Worm (Caenorhabditis elegans): ENCODE results near the gene K08B5.2.

The K08B5.2 gene

DNA sequence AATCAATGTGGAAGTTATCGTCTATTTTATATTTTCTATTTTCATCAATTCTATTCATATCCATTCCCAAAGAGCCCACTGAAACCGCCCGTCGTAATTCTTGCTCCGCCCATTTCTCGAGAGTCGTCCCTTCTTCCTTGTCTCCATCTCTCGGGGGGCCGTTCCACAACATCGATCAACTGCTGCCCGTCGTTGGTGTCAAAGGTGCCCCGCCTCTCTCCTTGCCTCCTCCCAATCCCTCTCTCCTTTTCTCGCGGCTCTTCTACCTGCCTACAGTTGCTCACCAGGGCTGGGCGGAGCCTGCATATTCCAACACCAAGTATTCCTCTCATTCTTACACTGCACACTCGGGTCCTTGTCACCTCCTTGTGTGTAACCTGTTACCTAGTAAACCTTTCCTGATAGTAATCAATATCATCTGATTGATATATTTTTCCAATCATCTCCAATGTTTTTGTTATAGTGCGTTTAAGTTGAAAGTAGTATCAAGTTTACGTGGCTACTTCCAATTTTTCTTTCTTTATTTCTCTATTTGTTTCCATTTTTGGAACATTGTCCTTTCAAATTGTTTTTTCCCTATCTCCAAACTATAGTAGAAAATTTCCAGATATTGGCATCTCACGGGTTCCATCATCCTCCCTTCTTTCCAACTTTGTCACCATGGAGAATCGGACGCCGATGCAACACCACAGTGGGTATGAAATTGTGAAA is 17.3 kb downstream of the K08B5.2 start, which contains the start of gene pat-9:
pat-9 (plus strand) TSS at position 661 of the 711 bp plus-strand sequence.
- TF ChIP-seq tbx-2 (tag; optimal IDR thresholded peaks at IDR 0.05) (peak; percentile 37), ceh-2 (tag; optimal IDR thresholded peaks at IDR 0.05) (no peak)

DNA sequence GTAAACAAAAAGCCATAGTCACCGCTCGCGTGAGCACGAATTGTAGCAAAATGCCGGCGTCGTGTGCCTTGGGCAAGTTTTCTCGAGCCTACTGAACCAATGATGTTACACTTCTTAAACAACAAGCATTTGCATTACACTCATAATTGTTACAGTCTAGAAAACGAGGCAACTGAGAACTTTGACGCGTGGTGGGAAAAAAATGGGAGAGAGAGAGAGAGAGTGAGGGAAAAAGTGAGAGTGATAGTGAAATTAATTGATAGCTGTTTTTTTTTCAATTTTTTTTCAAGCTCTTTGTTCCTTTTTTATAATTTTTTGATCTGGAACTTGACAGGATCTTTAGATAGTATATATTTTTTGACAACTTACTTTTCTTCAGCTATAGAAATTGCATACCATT is 18.5 kb downstream of the K08B5.2 start:
- TF ChIP-seq ceh-34 (tag; optimal IDR thresholded peaks at IDR 0.05) (no peak), tbx-7 (tag; optimal IDR thresholded peaks at IDR 0.05) (no peak)

DNA sequence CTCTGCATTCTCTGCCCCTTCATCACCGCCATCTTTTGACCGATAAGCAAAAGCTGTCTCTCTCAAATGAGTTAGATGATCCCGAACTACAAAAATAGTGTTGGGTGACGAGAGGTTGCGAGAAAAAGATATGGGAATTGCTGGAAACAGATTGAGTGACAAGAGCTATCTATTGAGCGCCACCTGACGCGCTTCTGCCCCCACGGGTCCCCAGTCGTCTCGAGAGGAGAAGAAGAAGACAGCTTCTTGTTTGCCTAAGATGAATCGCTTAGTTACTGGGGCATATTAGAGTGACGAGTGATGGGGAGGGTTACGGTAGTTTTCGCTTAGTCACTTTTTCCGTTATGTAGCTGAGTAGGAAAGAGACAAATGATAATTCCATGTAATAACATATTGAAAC is 19.1 kb downstream of the K08B5.2 start:
- TF ChIP-seq lim-6 (tag; optimal IDR thresholded peaks at IDR 0.05) (no peak), ceh-34 (tag; optimal IDR thresholded peaks at IDR 0.05) (peak; percentile 3), ceh-9 (tag; optimal IDR thresholded peaks at IDR 0.05) (no peak), sdc-2 (tag; optimal IDR thresholded peaks at IDR 0.05) (no peak), tbx-7 (tag; optimal IDR thresholded peaks at IDR 0.05) (no peak), nfya-1 (tag; optimal IDR thresholded peaks at IDR 0.05) (peak; percentile 17), rnt-1 (tag; optimal IDR thresholded peaks at IDR 0.05) (peak; percentile 85), zip-5 (tag; optimal IDR thresholded peaks at IDR 0.05) (no peak), ceh-18 (tag; optimal IDR thresholded peaks at IDR 0.05) (peak; percentile 74), unc-55 (GFP tag; optimal IDR thresholded peaks at IDR 0.05) (peak; percentile 99), fax-1 (tag; optimal IDR thresholded peaks at IDR 0.05) (no peak)

DNA sequence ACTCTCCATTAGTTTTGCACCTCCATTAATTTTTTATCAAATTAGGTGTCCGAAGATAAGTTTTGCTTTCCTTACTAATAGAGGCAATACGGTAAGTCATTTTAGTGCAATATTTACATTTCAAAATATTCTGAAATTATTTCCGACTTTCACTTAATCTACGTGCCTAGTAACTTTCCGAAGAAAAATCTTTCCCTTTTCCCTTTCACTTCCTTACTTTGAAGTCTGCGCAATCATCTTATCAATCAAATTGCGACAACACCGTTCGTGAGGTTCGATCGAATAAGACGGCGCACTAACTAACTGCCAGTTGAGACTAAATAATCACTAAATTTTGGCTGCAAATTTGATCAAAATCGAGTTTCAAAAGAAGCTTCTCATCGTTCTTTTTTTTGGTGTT is 19.8 kb downstream of the K08B5.2 start:
- TF ChIP-seq tbx-2 (tag; optimal IDR thresholded peaks at IDR 0.05) (no peak), ceh-2 (tag; optimal IDR thresholded peaks at IDR 0.05) (no peak), fkh-6 (tag; optimal IDR thresholded peaks at IDR 0.05) (no peak), ceh-31 (tag; optimal IDR thresholded peaks at IDR 0.05) (no peak), che-1 (tag; optimal IDR thresholded peaks at IDR 0.05) (no peak), hlh-15 (tag; optimal IDR thresholded peaks at IDR 0.05) (no peak), C38D4.7 (GFP tag; optimal IDR thresholded peaks at IDR 0.05) (no peak), ceh-19 (GFP tag; optimal IDR thresholded peaks at IDR 0.05) (no peak), eyg-1 (tag; optimal IDR thresholded peaks at IDR 0.05) (no peak), lin-11 (tag; optimal IDR thresholded peaks at IDR 0.05) (no peak), ztf-16 (tag; optimal IDR thresholded peaks at IDR 0.05) (no peak), F13H6.1 (tag; optimal IDR thresholded peaks at IDR 0.05) (no peak), rnt-1 (tag; optimal IDR thresholded peaks at IDR 0.05) (no peak), hlh-6 (tag; optimal IDR thresholded peaks at IDR 0.05) (no peak), dmd-4 (tag; optimal IDR thresholded peaks at IDR 0.05; ENCODE audit: borderline replicate concordance) (no peak), ceh-45 (GFP tag; IDR thresholded peaks at IDR 0.05) (no peak), hlh-30 (tag; optimal IDR thresholded peaks at IDR 0.05; ENCODE audit: insufficient read depth) (no peak), K02D7.2 (tag; optimal IDR thresholded peaks at IDR 0.05) (no peak), ttx-3 (tag; optimal IDR thresholded peaks at IDR 0.05) (no peak), nhr-232 (tag; optimal IDR thresholded peaks at IDR 0.05) (no peak)

DNA sequence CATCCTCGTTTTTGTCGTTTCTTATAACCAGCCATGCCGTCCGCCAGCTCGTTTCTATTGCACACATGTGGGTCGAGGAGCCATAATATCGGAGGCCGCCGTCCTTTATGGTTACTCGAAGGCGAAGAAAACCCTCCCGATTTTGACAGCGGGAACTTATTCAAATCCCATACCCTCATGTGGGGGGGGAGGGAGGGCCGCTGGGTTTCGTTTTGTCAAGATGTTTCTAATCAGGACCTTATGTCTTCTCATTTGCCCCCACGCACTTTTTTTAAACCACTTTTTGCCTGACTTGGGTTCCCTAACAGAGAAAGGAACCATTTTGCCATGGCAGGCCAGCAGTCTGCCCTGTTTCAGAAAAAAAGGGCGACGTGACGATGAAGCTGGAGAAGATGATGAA is 21.2 kb downstream of the K08B5.2 start:
- TF ChIP-seq ztf-16 (tag; optimal IDR thresholded peaks at IDR 0.05) (no peak), nhr-11 (tag; optimal IDR thresholded peaks at IDR 0.05) (no peak), zip-5 (tag; optimal IDR thresholded peaks at IDR 0.05) (no peak), pat-9 (tag; optimal IDR thresholded peaks at IDR 0.05) (no peak), nfya-1 (tag; optimal IDR thresholded peaks at IDR 0.05) (no peak), ets-4 (tag; optimal IDR thresholded peaks at IDR 0.05) (no peak), fkh-10 (GFP tag; optimal IDR thresholded peaks at IDR 0.05) (no peak), K02D7.2 (tag; optimal IDR thresholded peaks at IDR 0.05) (no peak), ceh-22 (tag; optimal IDR thresholded peaks at IDR 0.05) (no peak), hlh-30 (tag; optimal IDR thresholded peaks at IDR 0.05; ENCODE audit: insufficient read depth) (no peak), hlh-15 (tag; optimal IDR thresholded peaks at IDR 0.05) (no peak), ceh-19 (GFP tag; optimal IDR thresholded peaks at IDR 0.05) (no peak), C08G9.2 (tag; optimal IDR thresholded peaks at IDR 0.05) (no peak), hlh-6 (tag; optimal IDR thresholded peaks at IDR 0.05) (no peak), sox-2 (GFP tag; IDR thresholded peaks at IDR 0.05) (no peak), ttx-3 (tag; optimal IDR thresholded peaks at IDR 0.05) (no peak), unc-42 (tag; optimal IDR thresholded peaks at IDR 0.05) (no peak), ref-2 (tag; optimal IDR thresholded peaks at IDR 0.05) (no peak)

All from whole organism, late embryonic.